Worm (Caenorhabditis elegans): ENCODE measurements around the gene ttr-21.

ttr-21 gene

ce11 chrV:13891489-13891888 lies 37.3 kb upstream of the ttr-21 start:
- TF ChIP-seq odd-2 (tag; optimal IDR thresholded peaks at IDR 0.05) (no peak), ets-4 (tag; optimal IDR thresholded peaks at IDR 0.05) (no peak), fkh-10 (GFP tag; optimal IDR thresholded peaks at IDR 0.05) (no peak)

ce11 chrV:13890473-13890872 lies 36.3 kb upstream of the ttr-21 start, which contains the start of gene lbp-8:
TSS of gene lbp-8 (plus strand) at chrV:13890773.
- TF ChIP-seq pros-1 (tag; optimal IDR thresholded peaks at IDR 0.05) (no peak), hlh-13 (GFP tag; optimal IDR thresholded peaks at IDR 0.05) (no peak), nhr-11 (tag; optimal IDR thresholded peaks at IDR 0.05) (no peak), elt-2 (tag; optimal IDR thresholded peaks at IDR 0.05) (no peak), lim-6 (tag; optimal IDR thresholded peaks at IDR 0.05) (no peak), che-1 (tag; optimal IDR thresholded peaks at IDR 0.05) (no peak), mec-3 (tag; optimal IDR thresholded peaks at IDR 0.05; ENCODE audit: borderline replicate concordance) (no peak), ceh-14 (tag; optimal IDR thresholded peaks at IDR 0.05) (no peak)

- TF ChIP-seq elt-4 (tag; optimal IDR thresholded peaks at IDR 0.05), result no peak
- TF ChIP-seq ttx-3 (tag; optimal IDR thresholded peaks at IDR 0.05), result no peak
- TF ChIP-seq dve-1 (tag; optimal IDR thresholded peaks at IDR 0.05), result no peak
- TF ChIP-seq Y22D7AL.16 (tag; optimal IDR thresholded peaks at IDR 0.05), result no peak
- TF ChIP-seq nhr-232 (tag; optimal IDR thresholded peaks at IDR 0.05), result no peak
- TF ChIP-seq hlh-8 (tag; optimal IDR thresholded peaks at IDR 0.05), result no peak
- TF ChIP-seq ztf-16 (tag; optimal IDR thresholded peaks at IDR 0.05), result no peak
- no peak for TF ChIP-seq zip-5 (tag; optimal IDR thresholded peaks at IDR 0.05)
- no peak for TF ChIP-seq ceh-14 (tag; optimal IDR thresholded peaks at IDR 0.05)
- TF ChIP-seq gmeb-2 (tag; optimal IDR thresholded peaks at IDR 0.05), result no peak
- TF ChIP-seq ceh-31 (tag; optimal IDR thresholded peaks at IDR 0.05), result no peak
- TF ChIP-seq T23F11.4 (GFP tag; optimal IDR thresholded peaks at IDR 0.05), result no peak
- TF ChIP-seq mec-3 (tag; optimal IDR thresholded peaks at IDR 0.05; ENCODE audit: borderline replicate concordance), result no peak
- TF ChIP-seq sox-4 (tag; optimal IDR thresholded peaks at IDR 0.05), result no peak
- no peak for TF ChIP-seq pag-3 (tag; optimal IDR thresholded peaks at IDR 0.05; ENCODE audit: borderline replicate concordance)
Measured at ce11 chrV:13889516-13889915, 35.3 kb upstream of the ttr-21 start, which contains the start of gene spp-12. TSS of gene spp-12 (plus strand) at chrV:13889816.

- no peak for TF ChIP-seq ceh-45 (GFP tag; IDR thresholded peaks at IDR 0.05)
- no peak for TF ChIP-seq che-1 (tag; optimal IDR thresholded peaks at IDR 0.05)
- no peak for TF ChIP-seq ceh-22 (tag; optimal IDR thresholded peaks at IDR 0.05)
- TF ChIP-seq K02D7.2 (tag; optimal IDR thresholded peaks at IDR 0.05), result no peak
- TF ChIP-seq ref-2 (tag; optimal IDR thresholded peaks at IDR 0.05), result no peak
- no peak for TF ChIP-seq ceh-31 (tag; optimal IDR thresholded peaks at IDR 0.05)
- TF ChIP-seq hlh-6 (tag; optimal IDR thresholded peaks at IDR 0.05), result no peak
Measured at ce11 chrV:13887358-13887757, 33.2 kb upstream of the ttr-21 start, which contains the start of gene srsx-19. TSS of gene srsx-19 (plus strand) at chrV:13887658.

- TF ChIP-seq pros-1 (tag; optimal IDR thresholded peaks at IDR 0.05) (no peak), ceh-9 (tag; optimal IDR thresholded peaks at IDR 0.05) (no peak), hlh-13 (GFP tag; optimal IDR thresholded peaks at IDR 0.05) (no peak), tbx-2 (tag; optimal IDR thresholded peaks at IDR 0.05) (no peak), ama-1 (optimal IDR thresholded peaks at IDR 0.05) (no peak), sox-2 (GFP tag; IDR thresholded peaks at IDR 0.05) (no peak), zip-5 (tag; optimal IDR thresholded peaks at IDR 0.05) (no peak), che-1 (tag; optimal IDR thresholded peaks at IDR 0.05) (no peak), npax-4 (tag; optimal IDR thresholded peaks at IDR 0.05) (no peak), dmd-4 (tag; optimal IDR thresholded peaks at IDR 0.05; ENCODE audit: borderline replicate concordance) (no peak), odd-2 (tag; optimal IDR thresholded peaks at IDR 0.05) (no peak), ztf-16 (tag; optimal IDR thresholded peaks at IDR 0.05) (no peak), nhr-232 (tag; optimal IDR thresholded peaks at IDR 0.05) (no peak), fax-1 (tag; optimal IDR thresholded peaks at IDR 0.05) (no peak), pqm-1 (tag; optimal IDR thresholded peaks at IDR 0.05) (no peak), mec-3 (tag; optimal IDR thresholded peaks at IDR 0.05; ENCODE audit: borderline replicate concordance) (no peak), hlh-30 (tag; optimal IDR thresholded peaks at IDR 0.05; ENCODE audit: insufficient read depth) (no peak), Y22D7AL.16 (tag; optimal IDR thresholded peaks at IDR 0.05) (no peak), ceh-34 (tag; optimal IDR thresholded peaks at IDR 0.05) (no peak), ceh-18 (tag; optimal IDR thresholded peaks at IDR 0.05) (no peak)
Measured at ce11 chrV:13880607-13881006, 26.4 kb upstream of the ttr-21 start, which contains the start of gene T22G5.3. TSS of gene T22G5.3 (plus strand) at chrV:13880907.

All from whole organism, late embryonic.